Worm (Caenorhabditis elegans) whole organism, L1 larva: ENCODE data around the gene ZC204.13.
"Not testable (repeated sequence)": the region's sequence is repeated elsewhere in the genome, so short reads cannot be mapped to it uniquely, and the experiment has no call there.

Source experiments
- C34B4.2 ChIP-seq: sonication (generic microtip); optimal IDR thresholded peaks from 2 replicates; lab custom pipeline; 2017; ENCODE audit warnings: mild to moderate bottlenecking, missing genetic modification characterization, missing compliant biosample characterization
- F16B12.6 ChIP-seq: fragments of 150-350 bp; optimal IDR thresholded peaks from 2 replicates; lab custom pipeline; 2014; ENCODE audit warnings: missing biosample characterization, missing genetic modification characterization
- Y116A8C.19 ChIP-seq: sonication (generic microtip); optimal IDR thresholded peaks from 2 replicates; lab custom pipeline; 2016; ENCODE audit warnings: missing compliant biosample characterization, missing genetic modification characterization, borderline replicate concordance
- ceh-63 ChIP-seq: fragments of 200-800 bp; sonication (Bioruptor generic); optimal IDR thresholded peaks from 2 replicates; lab custom pipeline; 2018; ENCODE audit warnings: mild to moderate bottlenecking, missing genetic modification characterization, missing compliant biosample characterization
- ceh-88 ChIP-seq: fragments of 200-800 bp; sonication (Bioruptor generic); IDR thresholded peaks from 2 replicates; pipeline ENCODE4 v1.3.6; 2022; ENCODE audit warnings: missing genetic modification characterization, missing compliant biosample characterization
- ces-1 ChIP-seq: fragments of 150-350 bp; optimal IDR thresholded peaks from 2 replicates; lab custom pipeline; 2014; ENCODE audit warnings: missing biosample characterization, missing genetic modification reagents, missing genetic modification characterization
- dpl-1 ChIP-seq, 3 experiments: fragments of 150-350 bp in 2 of 3; sonication (generic microtip) in 1 of 3; optimal IDR thresholded peaks; 2 replicates each; lab custom pipeline; 2014 to 2017; ENCODE audit warnings: missing biosample characterization in 3 of 3, missing genetic modification characterization in 3 of 3, missing genetic modification reagents in 3 of 3
- efl-1 ChIP-seq, 4 experiments: fragments of 150-350 bp; optimal IDR thresholded peaks in 3 of 4; peaks in 1 of 4; 1 replicate in 1 of 4; 2 replicates in 3 of 4; lab custom pipeline; 2014; ENCODE audit warnings: missing biosample characterization in 2 of 4, missing genetic modification characterization in 2 of 4, missing genetic modification reagents in 2 of 4
- elt-2 ChIP-seq: sonication (generic microtip); optimal IDR thresholded peaks from 2 replicates; lab custom pipeline; 2016; ENCODE audit warnings: missing genetic modification characterization, mild to moderate bottlenecking, inconsistent platforms, missing compliant biosample characterization, missing genetic modification reagents
- elt-3 ChIP-seq, 6 experiments: fragments of 150-350 bp in 1 of 6; sonication (generic microtip); optimal IDR thresholded peaks; 2 replicates each; lab custom pipeline; 2017 to 2018; ENCODE audit warnings: missing biosample characterization in 6 of 6, missing genetic modification characterization in 6 of 6, inconsistent platforms in 1 of 6
- fkh-8 ChIP-seq: sonication (generic microtip); optimal IDR thresholded peaks from 2 replicates; lab custom pipeline; 2016; ENCODE audit warnings: mild to moderate bottlenecking, missing genetic modification characterization, missing compliant biosample characterization
- hlh-17 ChIP-seq: fragments of 200-800 bp; sonication (Bioruptor generic); optimal IDR thresholded peaks from 2 replicates; lab custom pipeline; 2018; ENCODE audit warnings: missing genetic modification characterization, mild to moderate bottlenecking, missing compliant biosample characterization, moderate library complexity, borderline replicate concordance
- hlh-4 ChIP-seq: sonication (generic microtip); optimal IDR thresholded peaks from 2 replicates; lab custom pipeline; 2016; ENCODE audit warnings: mild to moderate bottlenecking, missing genetic modification characterization, missing compliant biosample characterization
- irx-1 ChIP-seq: sonication (generic microtip); optimal IDR thresholded peaks from 2 replicates; lab custom pipeline; 2016; ENCODE audit warnings: missing genetic modification characterization, missing compliant biosample characterization
- jun-1 ChIP-seq: fragments of 150-350 bp; optimal IDR thresholded peaks from 2 replicates; lab custom pipeline; 2014; ENCODE audit warnings: missing biosample characterization, missing genetic modification reagents, missing genetic modification characterization
- lin-13 ChIP-seq: fragments of 150-350 bp; optimal IDR thresholded peaks from 2 replicates; lab custom pipeline; 2014; ENCODE audit warnings: missing biosample characterization, missing genetic modification reagents, missing genetic modification characterization
- lin-35 ChIP-seq, 2 experiments: fragments of 150-350 bp; optimal IDR thresholded peaks; 2 replicates each; lab custom pipeline; 2014; ENCODE audit warnings: missing biosample characterization in 2 of 2, missing genetic modification characterization in 2 of 2, missing genetic modification reagents in 2 of 2
- lin-39 ChIP-seq: fragments of 150-350 bp; optimal IDR thresholded peaks from 2 replicates; lab custom pipeline; 2014; ENCODE audit warnings: missing biosample characterization, missing genetic modification reagents, missing genetic modification characterization
- lsy-2 ChIP-seq, 2 experiments: fragments of 150-350 bp; optimal IDR thresholded peaks; 2 replicates each; lab custom pipeline; 2014; ENCODE audit warnings: missing biosample characterization in 2 of 2, missing genetic modification characterization in 2 of 2
- nhr-19 ChIP-seq: fragments of 200-800 bp; sonication (Bioruptor generic); conservative IDR thresholded peaks from 2 replicates; pipeline ENCODE4 v1.3.6; 2022; ENCODE audit warnings: missing genetic modification characterization, missing compliant biosample characterization
- nhr-237 ChIP-seq: fragments of 150-350 bp; optimal IDR thresholded peaks from 2 replicates; lab custom pipeline; 2014; ENCODE audit warnings: missing biosample characterization, missing genetic modification characterization
- nhr-28 ChIP-seq: fragments of 150-350 bp; optimal IDR thresholded peaks from 2 replicates; lab custom pipeline; 2014; ENCODE audit warnings: missing biosample characterization, missing genetic modification characterization
- nhr-71 ChIP-seq: sonication (generic microtip); optimal IDR thresholded peaks from 2 replicates; lab custom pipeline; 2016; ENCODE audit warnings: mild to moderate bottlenecking, missing genetic modification characterization, moderate library complexity, missing compliant biosample characterization
- nhr-77 ChIP-seq: fragments of 150-350 bp; optimal IDR thresholded peaks from 2 replicates; lab custom pipeline; 2014; ENCODE audit warnings: missing biosample characterization, missing genetic modification characterization
- pax-3 ChIP-seq: fragments of 200-800 bp; sonication (Bioruptor generic); optimal IDR thresholded peaks from 2 replicates; lab custom pipeline; 2018; ENCODE audit warnings: mild to moderate bottlenecking, missing genetic modification characterization, moderate library complexity, missing compliant biosample characterization
- pqm-1 ChIP-seq: sonication (generic microtip); optimal IDR thresholded peaks from 3 replicates; lab custom pipeline; 2017; ENCODE audit warnings: missing biosample characterization, missing genetic modification characterization
- rnt-1 ChIP-seq: sonication (generic microtip); optimal IDR thresholded peaks from 2 replicates; lab custom pipeline; 2016; ENCODE audit warnings: mild to moderate bottlenecking, missing genetic modification characterization, moderate library complexity, missing compliant biosample characterization
- sup-37 ChIP-seq: fragments of 200-800 bp; sonication (Bioruptor generic); optimal IDR thresholded peaks from 2 replicates; lab custom pipeline; 2018; ENCODE audit warnings: mild to moderate bottlenecking, missing genetic modification characterization, missing compliant biosample characterization
- tlp-1 ChIP-seq: fragments of 150-350 bp; optimal IDR thresholded peaks from 2 replicates; lab custom pipeline; 2014; ENCODE audit warnings: missing biosample characterization, missing genetic modification characterization
- unc-62 ChIP-seq: fragments of 150-350 bp; optimal IDR thresholded peaks from 2 replicates; lab custom pipeline; 2014; ENCODE audit warnings: missing biosample characterization, missing genetic modification reagents, missing genetic modification characterization
- vab-15 ChIP-seq: sonication (generic microtip); optimal IDR thresholded peaks from 2 replicates; lab custom pipeline; 2017; ENCODE audit warnings: missing genotype, mild to moderate bottlenecking, missing genetic modification characterization, missing compliant biosample characterization
- xbp-1 ChIP-seq: sonication (generic microtip); optimal IDR thresholded peaks from 2 replicates; lab custom pipeline; 2016; ENCODE audit warnings: missing genetic modification characterization, missing compliant biosample characterization
- zag-1 ChIP-seq: fragments of 150-350 bp; optimal IDR thresholded peaks from 2 replicates; lab custom pipeline; 2014; ENCODE audit warnings: missing biosample characterization, missing genetic modification characterization

ZC204.13 gene

ce11 chrII:1640496-1640895 lies 20.3 kb downstream of the ZC204.13 start, which contains the start of gene srh-72:
TSS of gene srh-72 (minus strand) at chrII:1640596.
- TF ChIP-seq elt-3 (tag; optimal IDR thresholded peaks at IDR 0.05; lab: Kevin White, UChicago) (no peak), fkh-8 (tag; lab: Kevin White, UChicago) (peak; percentile 62)

DNA sequence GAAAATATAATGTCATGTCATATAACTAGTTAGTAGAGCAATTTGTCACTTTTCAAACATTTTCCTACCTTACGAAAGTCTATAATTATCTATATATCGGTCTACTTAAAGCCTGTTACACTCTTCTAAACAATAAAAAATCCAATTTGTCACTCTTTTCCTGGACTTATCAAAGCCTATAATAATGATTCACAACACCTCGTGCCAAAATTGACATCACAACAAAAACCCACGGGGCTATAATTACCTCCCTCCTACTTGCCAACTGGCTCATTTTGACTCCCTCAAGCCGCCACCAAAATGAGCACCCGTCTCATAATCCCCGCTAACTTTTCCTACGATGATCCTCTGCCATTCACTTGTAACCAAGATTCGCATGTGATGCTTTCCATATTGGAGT lies 24.4 kb downstream of the ZC204.13 start, which contains the start of gene srg-20:
Gene srg-20 (plus strand): TSS at position 301 of the 400 bp plus-strand sequence.
- not testable (repeated sequence) for TF ChIP-seq xbp-1 (tag; lab: Kevin White, UChicago); pax-3 (tag; lab: Kevin White, UChicago); hlh-17 (GFP tag; lab: Kevin White, UChicago)
- TF ChIP-seq, all 84 proteins: peak for 0; not testable (repeated sequence) for 84

DNA sequence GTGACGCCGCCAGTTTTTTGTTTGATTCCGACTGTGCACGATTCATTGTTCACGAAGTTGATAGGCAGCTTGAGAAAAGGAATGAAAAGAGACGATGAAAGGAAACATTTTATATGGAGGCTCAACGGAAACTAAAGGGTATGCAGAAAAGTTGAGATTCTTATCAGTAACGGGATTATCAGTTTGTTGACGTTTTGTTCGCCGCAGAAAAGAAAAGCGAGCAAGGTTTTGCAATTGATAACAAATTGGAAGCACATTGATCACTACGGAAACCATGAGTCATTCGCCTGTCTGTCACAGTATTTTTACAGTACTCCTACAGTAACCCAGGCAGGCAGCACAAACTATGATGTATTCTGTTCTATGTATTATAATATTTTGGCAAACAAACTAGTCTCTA lies 24.8 kb downstream of the ZC204.13 start:
- TF ChIP-seq elt-2 (tag; lab: Kevin White, UChicago) (peak; percentile 90), zag-1 (tag; lab: Kevin White, UChicago) (no peak), jun-1 (tag; lab: Kevin White, UChicago) (peak; percentile 15)

DNA sequence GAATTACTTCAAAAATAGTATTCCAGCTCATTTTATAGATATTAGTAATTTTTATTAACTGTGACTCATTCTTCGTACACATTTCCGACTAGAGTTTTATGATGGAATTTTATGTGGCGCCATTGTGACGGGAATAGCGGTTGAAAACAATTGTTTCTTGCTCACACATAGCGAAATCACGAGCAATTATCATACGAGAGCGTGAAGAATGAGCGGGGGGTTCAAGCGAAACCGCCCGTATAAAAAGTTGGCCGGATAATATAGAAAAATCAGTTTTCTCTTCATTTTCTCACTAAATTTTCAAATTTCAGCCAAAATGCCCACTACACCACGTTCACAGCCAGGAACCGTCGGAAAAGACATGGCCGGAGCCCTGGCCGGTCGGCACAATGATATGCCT lies 27.3 kb downstream of the ZC204.13 start, which contains the start of gene C08E3.1:
Gene C08E3.1 (plus strand): TSS at position 301 of the 400 bp plus-strand sequence.
- TF ChIP-seq ceh-88 (GFP tag; lab: Robert Waterston, UW); ces-1; nhr-71 (tag; lab: Kevin White, UChicago): not testable (repeated sequence)
- TF ChIP-seq, all 84 proteins: peak for 0; not testable (repeated sequence) for 84

- not testable (repeated sequence) for TF ChIP-seq nhr-237 (tag; lab: Kevin White, UChicago); vab-15 (tag; lab: Kevin White, UChicago); lin-13 (GFP tag; lab: Kevin White, UChicago)
These were observed 28.6 kb downstream of the ZC204.13 start, which contains the start of gene C08E3.13 for ce11 chrII:1632216-1632615. TSS of gene C08E3.13 (minus strand) at chrII:1632316.

DNA sequence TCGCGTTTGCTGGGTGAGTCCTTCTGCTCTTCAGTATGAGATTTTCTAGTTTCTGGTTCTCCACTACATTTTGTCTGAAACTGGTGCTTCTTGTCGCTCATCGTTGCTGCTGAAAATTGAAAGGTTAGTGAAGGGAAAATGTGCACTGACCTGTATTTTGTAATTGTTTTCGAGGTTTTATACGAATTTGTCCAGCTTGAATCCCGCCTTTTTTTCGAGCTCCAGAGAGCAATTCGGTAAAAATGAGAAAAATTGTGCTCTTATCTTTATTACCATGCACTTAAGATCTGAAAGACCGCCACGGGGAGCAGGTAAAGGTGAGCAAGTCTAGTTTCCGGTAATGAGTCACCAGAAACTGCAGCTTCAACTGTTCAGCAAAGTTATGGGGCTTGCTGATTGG lies 33.0 kb downstream of the ZC204.13 start, which contains the start of gene C08E3.15:
Gene C08E3.15 (minus strand): TSS at position 101 of the 400 bp plus-strand sequence.
- peak in 1 of 2 experiments; percentile 6 for TF ChIP-seq lsy-2 (tag; optimal IDR thresholded peaks at IDR 0.05; lab: Kevin White, UChicago)

ce11 chrII:1625666-1626065 lies 35.1 kb downstream of the ZC204.13 start, which contains the start of gene C08E3.14:
TSS of gene C08E3.14 (plus strand) at chrII:1625966.
- TF ChIP-seq efl-1 (optimal IDR thresholded peaks at IDR 0.05; lab: Kevin White, UChicago) (no peak), efl-1 (GFP tag; optimal IDR thresholded peaks at IDR 0.05 in 1 of 2; lab: Kevin White, UChicago) (peak in 1 of 2 experiments; percentile 84), lin-39 (tag; lab: Kevin White, UChicago) (no peak)

ce11 chrII:1624572-1624971 lies 36.2 kb downstream of the ZC204.13 start, which contains the start of gene fbxa-160:
TSS of gene fbxa-160 (minus strand) at chrII:1624672.
- no peak for TF ChIP-seq nhr-77
- TF ChIP-seq C34B4.2 (tag; lab: Kevin White, UChicago) = no peak
- no peak for TF ChIP-seq nhr-19
- no peak for TF ChIP-seq tlp-1 (tag; lab: Kevin White, UChicago)
- TF ChIP-seq F16B12.6 (tag; lab: Kevin White, UChicago) = no peak

DNA sequence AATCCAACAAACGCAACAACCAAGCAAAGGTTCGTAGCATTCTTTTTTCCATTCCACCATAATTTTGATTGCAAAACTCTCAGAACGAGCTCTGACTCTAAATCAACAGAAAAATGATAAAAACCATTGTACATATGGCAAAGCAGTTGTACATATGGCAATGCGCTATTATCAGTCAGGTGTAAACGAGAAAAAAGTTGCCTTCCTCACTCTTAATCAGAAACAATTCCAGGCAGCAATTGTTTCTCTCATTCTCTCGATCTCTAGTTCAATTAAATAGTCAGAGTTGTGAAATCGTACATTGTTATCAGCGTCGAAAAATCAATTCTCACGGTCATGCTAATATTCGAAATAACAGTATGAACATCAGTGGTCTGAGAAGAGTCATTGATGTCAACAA lies 39.0 kb downstream of the ZC204.13 start:
- no peak for TF ChIP-seq hlh-4
- TF ChIP-seq lin-35 (GFP tag; optimal IDR thresholded peaks at IDR 0.05; lab: Kevin White, UChicago) = peak in 1 of 2 experiments; percentile 32
- no peak for TF ChIP-seq irx-1 (tag; lab: Kevin White, UChicago)
- TF ChIP-seq ceh-63 (GFP tag; lab: Kevin White, UChicago) = no peak
- TF ChIP-seq jun-1 (tag; lab: Kevin White, UChicago) = peak; percentile 44
- no peak for TF ChIP-seq tlp-1 (tag; lab: Kevin White, UChicago)
- TF ChIP-seq Y116A8C.19 (tag; lab: Kevin White, UChicago) = no peak
- no peak for TF ChIP-seq sup-37 (GFP tag; lab: Kevin White, UChicago)
- no peak for TF ChIP-seq pax-3 (tag; lab: Kevin White, UChicago)
- TF ChIP-seq xbp-1 (tag; lab: Kevin White, UChicago) = no peak
- TF ChIP-seq efl-1 (optimal IDR thresholded peaks at IDR 0.05; lab: Kevin White, UChicago) = no peak
- no peak for TF ChIP-seq efl-1 (GFP tag; optimal IDR thresholded peaks at IDR 0.05 in 1 of 2; lab: Kevin White, UChicago)
- TF ChIP-seq pqm-1 (tag; lab: Kevin White, UChicago) = no peak
- TF ChIP-seq elt-2 (tag; lab: Kevin White, UChicago) = peak; percentile 90
- TF ChIP-seq unc-62 = no peak
- TF ChIP-seq nhr-28 = no peak
- TF ChIP-seq dpl-1 (GFP tag; optimal IDR thresholded peaks at IDR 0.05; lab: Kevin White, UChicago) = no peak
- TF ChIP-seq rnt-1 (tag; lab: Kevin White, UChicago) = no peak
